Worm (Caenorhabditis elegans) whole organism, late embryonic: ENCODE measurements around the gene sru-29.

Experiments
- C08G9.2 ChIP-seq: sonication (generic microtip); optimal IDR thresholded peaks from 2 replicates; lab custom pipeline; 2016; ENCODE audit warnings: mild to moderate bottlenecking, missing genetic modification characterization, moderate library complexity, missing compliant biosample characterization
- F13H6.1 ChIP-seq: sonication (generic microtip); optimal IDR thresholded peaks from 2 replicates; lab custom pipeline; 2016; ENCODE audit warnings: missing genetic modification characterization, missing compliant biosample characterization
- K09A11.1 ChIP-seq: sonication (generic microtip); optimal IDR thresholded peaks from 2 replicates; lab custom pipeline; 2017; ENCODE audit warnings: antibody characterized with exemption, mild to moderate bottlenecking, missing genetic modification characterization, missing compliant biosample characterization; ENCODE audit not compliant: insufficient read depth
- T23F11.4 ChIP-seq: fragments of 200-800 bp; sonication (Bioruptor generic); optimal IDR thresholded peaks from 2 replicates; lab custom pipeline; 2018; ENCODE audit warnings: mild to moderate bottlenecking, missing genetic modification characterization, missing compliant biosample characterization
- ahr-1 ChIP-seq: sonication (generic microtip); optimal IDR thresholded peaks from 2 replicates; lab custom pipeline; 2016; ENCODE audit warnings: missing genetic modification characterization, missing compliant biosample characterization
- ceh-18 ChIP-seq: sonication (generic microtip); optimal IDR thresholded peaks from 2 replicates; lab custom pipeline; 2016; ENCODE audit warnings: missing genetic modification characterization, missing compliant biosample characterization
- ceh-19 ChIP-seq: fragments of 200-800 bp; sonication (Bioruptor generic); optimal IDR thresholded peaks from 2 replicates; lab custom pipeline; 2018; ENCODE audit warnings: mild to moderate bottlenecking, missing genetic modification characterization, missing compliant biosample characterization
- ceh-2 ChIP-seq: sonication (generic microtip); optimal IDR thresholded peaks from 2 replicates; lab custom pipeline; 2016; ENCODE audit warnings: missing genotype, missing genetic modification characterization, missing compliant biosample characterization
- ceh-22 ChIP-seq: sonication (generic microtip); optimal IDR thresholded peaks from 2 replicates; lab custom pipeline; 2017; ENCODE audit warnings: missing biosample characterization, missing genetic modification characterization
- ceh-24 ChIP-seq: sonication (generic microtip); optimal IDR thresholded peaks from 2 replicates; lab custom pipeline; 2016; ENCODE audit warnings: mild to moderate bottlenecking, missing genetic modification characterization, missing compliant biosample characterization
- ceh-30 ChIP-seq: fragments of 150-350 bp; optimal IDR thresholded peaks from 2 replicates; lab custom pipeline; 2014; ENCODE audit warnings: missing biosample characterization, missing genetic modification characterization
- ceh-31 ChIP-seq: sonication (generic microtip); optimal IDR thresholded peaks from 2 replicates; lab custom pipeline; 2016; ENCODE audit warnings: missing genetic modification characterization, missing compliant biosample characterization
- ceh-34 ChIP-seq: sonication (generic microtip); optimal IDR thresholded peaks from 2 replicates; lab custom pipeline; 2016; ENCODE audit warnings: mild to moderate bottlenecking, missing genetic modification characterization, missing compliant biosample characterization
- che-1 ChIP-seq: sonication (generic microtip); optimal IDR thresholded peaks from 2 replicates; lab custom pipeline; 2016; ENCODE audit warnings: mild to moderate bottlenecking, missing genetic modification characterization, missing compliant biosample characterization
- dmd-4 ChIP-seq: sonication (generic microtip); optimal IDR thresholded peaks from 2 replicates; lab custom pipeline; 2016; ENCODE audit warnings: borderline replicate concordance, missing genetic modification characterization, missing compliant biosample characterization
- elt-2 ChIP-seq: sonication (generic microtip); optimal IDR thresholded peaks from 2 replicates; lab custom pipeline; 2016; ENCODE audit warnings: missing genetic modification reagents, missing genetic modification characterization, missing compliant biosample characterization
- elt-4 ChIP-seq: sonication (generic microtip); optimal IDR thresholded peaks from 2 replicates; lab custom pipeline; 2016; ENCODE audit warnings: missing genetic modification characterization, missing compliant biosample characterization
- ets-4 ChIP-seq: sonication (generic microtip); optimal IDR thresholded peaks from 2 replicates; lab custom pipeline; 2016; ENCODE audit warnings: missing genetic modification characterization, missing compliant biosample characterization
- fax-1 ChIP-seq: sonication (generic microtip); optimal IDR thresholded peaks from 2 replicates; lab custom pipeline; 2016; ENCODE audit warnings: missing genotype, missing genetic modification characterization, missing compliant biosample characterization
- fkh-10 ChIP-seq: fragments of 150-350 bp; optimal IDR thresholded peaks from 2 replicates; lab custom pipeline; 2014; ENCODE audit warnings: missing biosample characterization, missing genetic modification reagents, missing genetic modification characterization
- fkh-6 ChIP-seq: sonication (generic microtip); optimal IDR thresholded peaks from 2 replicates; lab custom pipeline; 2016; ENCODE audit warnings: missing genetic modification characterization, missing compliant biosample characterization
- hlh-13 ChIP-seq: fragments of 200-800 bp; sonication (Bioruptor generic); optimal IDR thresholded peaks from 2 replicates; lab custom pipeline; 2018; ENCODE audit warnings: mild to moderate bottlenecking, missing genetic modification characterization, missing compliant biosample characterization
- hlh-30 ChIP-seq: sonication (generic microtip); optimal IDR thresholded peaks from 2 replicates; lab custom pipeline; 2017; ENCODE audit warnings: antibody characterized with exemption, missing genetic modification characterization, missing compliant biosample characterization; ENCODE audit not compliant: insufficient read depth
- hlh-6 ChIP-seq: sonication (generic microtip); optimal IDR thresholded peaks from 2 replicates; lab custom pipeline; 2016; ENCODE audit warnings: missing genotype, missing genetic modification characterization, missing compliant biosample characterization
- hlh-8 ChIP-seq: sonication (generic microtip); optimal IDR thresholded peaks from 2 replicates; lab custom pipeline; 2016; ENCODE audit warnings: missing genotype, missing genetic modification characterization, missing compliant biosample characterization
- lim-6 ChIP-seq: sonication (generic microtip); optimal IDR thresholded peaks from 2 replicates; lab custom pipeline; 2016; ENCODE audit warnings: missing genetic modification characterization, missing compliant biosample characterization
- lin-11 ChIP-seq: fragments of 200-800 bp; sonication (Bioruptor generic); optimal IDR thresholded peaks from 2 replicates; lab custom pipeline; 2018; ENCODE audit warnings: mild to moderate bottlenecking, missing genetic modification characterization, missing compliant biosample characterization
- nfya-1 ChIP-seq: sonication (generic microtip); optimal IDR thresholded peaks from 2 replicates; lab custom pipeline; 2017; ENCODE audit warnings: missing genetic modification characterization, mild to moderate bottlenecking, missing compliant biosample characterization, antibody characterized with exemption, moderate library complexity
- nhr-11 ChIP-seq: fragments of 150-350 bp; optimal IDR thresholded peaks from 2 replicates; lab custom pipeline; 2014; ENCODE audit warnings: missing biosample characterization, missing genetic modification characterization
- nhr-232 ChIP-seq: sonication (generic microtip); optimal IDR thresholded peaks from 2 replicates; lab custom pipeline; 2016; ENCODE audit warnings: missing genetic modification characterization, missing compliant biosample characterization
- odd-2 ChIP-seq: sonication (generic microtip); optimal IDR thresholded peaks from 2 replicates; lab custom pipeline; 2017; ENCODE audit warnings: antibody characterized with exemption, mild to moderate bottlenecking, missing genetic modification characterization, missing compliant biosample characterization
- pqm-1 ChIP-seq: sonication (generic microtip); optimal IDR thresholded peaks from 2 replicates; lab custom pipeline; 2016; ENCODE audit warnings: missing genetic modification characterization, missing compliant biosample characterization
- ref-2 ChIP-seq: sonication (generic microtip); optimal IDR thresholded peaks from 2 replicates; lab custom pipeline; 2016; ENCODE audit warnings: missing genetic modification characterization, missing compliant biosample characterization
- rnt-1 ChIP-seq: sonication (generic microtip); optimal IDR thresholded peaks from 2 replicates; lab custom pipeline; 2016; ENCODE audit warnings: missing genetic modification characterization, missing compliant biosample characterization
- sdc-2 ChIP-seq: sonication (generic microtip); optimal IDR thresholded peaks from 2 replicates; lab custom pipeline; 2016; ENCODE audit warnings: missing genotype, missing genetic modification characterization, missing compliant biosample characterization
- sox-4 ChIP-seq: sonication (generic microtip); optimal IDR thresholded peaks from 2 replicates; lab custom pipeline; 2017; ENCODE audit warnings: mild to moderate bottlenecking, missing genetic modification characterization, inconsistent platforms, missing compliant biosample characterization
- syd-9 ChIP-seq: sonication (generic microtip); optimal IDR thresholded peaks from 2 replicates; lab custom pipeline; 2016; ENCODE audit warnings: mild to moderate bottlenecking, missing genetic modification characterization, moderate library complexity, missing compliant biosample characterization
- tbx-2 ChIP-seq: sonication (generic microtip); optimal IDR thresholded peaks from 2 replicates; lab custom pipeline; 2016; ENCODE audit warnings: missing genetic modification characterization, missing compliant biosample characterization
- unc-3 ChIP-seq, 2 experiments: fragments of 200-800 bp in 1 of 2; sonication (Bioruptor generic) in 1 of 2; sonication (generic microtip) in 1 of 2; conservative IDR thresholded peaks in 1 of 2; optimal IDR thresholded peaks in 1 of 2; 2 replicates each; pipeline versions ENCODE4 v1.3.6 to Lab custom; 2016 to 2022; ENCODE audit warnings: missing compliant biosample characterization in 2 of 2, missing genetic modification characterization in 2 of 2, missing genetic modification reagents in 1 of 2
- unc-42 ChIP-seq: sonication (generic microtip); optimal IDR thresholded peaks from 2 replicates; lab custom pipeline; 2016; ENCODE audit warnings: missing genotype, missing genetic modification characterization, missing compliant biosample characterization
- unc-55 ChIP-seq: sonication (generic microtip); optimal IDR thresholded peaks from 2 replicates; lab custom pipeline; 2017; ENCODE audit warnings: missing biosample characterization, missing genetic modification reagents, missing genetic modification characterization
- unc-86 ChIP-seq: sonication (generic microtip); optimal IDR thresholded peaks from 2 replicates; lab custom pipeline; 2016; ENCODE audit warnings: missing genetic modification characterization, missing compliant biosample characterization
- zip-5 ChIP-seq: sonication (generic microtip); optimal IDR thresholded peaks from 2 replicates; lab custom pipeline; 2016; ENCODE audit warnings: missing genetic modification characterization, missing compliant biosample characterization

The sru-29 gene

DNA sequence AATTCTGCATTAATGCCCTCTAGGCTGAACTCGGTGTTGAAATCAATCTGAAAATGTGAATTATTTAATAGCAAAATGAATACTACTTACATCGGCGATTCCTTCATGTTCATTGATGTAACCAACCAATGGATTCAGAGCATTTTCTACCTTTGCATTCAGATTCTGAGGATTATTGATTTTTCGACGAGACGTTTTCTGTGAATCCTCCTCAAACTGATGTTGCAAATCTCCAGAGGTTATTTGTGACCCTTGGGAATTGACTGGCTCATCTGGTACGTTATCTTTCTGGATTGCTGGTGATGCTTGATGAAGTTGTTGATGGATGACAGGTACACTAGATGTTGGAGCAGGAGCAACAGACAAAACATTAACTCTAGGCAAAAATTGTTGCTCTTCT, 29.2 kb upstream of the sru-29 start:
- TF ChIP-seq sdc-2 (tag; lab: Kevin White, UChicago) = no peak
- no peak for TF ChIP-seq F13H6.1
- TF ChIP-seq fkh-10 (GFP tag; lab: Kevin White, UChicago) = no peak
- TF ChIP-seq ceh-22 (tag; lab: Kevin White, UChicago) = no peak
- TF ChIP-seq nhr-232 = no peak
- TF ChIP-seq ceh-31 (tag; lab: Kevin White, UChicago) = no peak
- TF ChIP-seq fkh-6 (tag; lab: Kevin White, UChicago) = no peak
- no peak for TF ChIP-seq sox-4
- no peak for TF ChIP-seq syd-9 (tag; lab: Kevin White, UChicago)
- TF ChIP-seq zip-5 = no peak
- no peak for TF ChIP-seq elt-2 (tag; lab: Kevin White, UChicago)
- no peak for TF ChIP-seq unc-55
- no peak for TF ChIP-seq C08G9.2 (tag; lab: Kevin White, UChicago)

DNA sequence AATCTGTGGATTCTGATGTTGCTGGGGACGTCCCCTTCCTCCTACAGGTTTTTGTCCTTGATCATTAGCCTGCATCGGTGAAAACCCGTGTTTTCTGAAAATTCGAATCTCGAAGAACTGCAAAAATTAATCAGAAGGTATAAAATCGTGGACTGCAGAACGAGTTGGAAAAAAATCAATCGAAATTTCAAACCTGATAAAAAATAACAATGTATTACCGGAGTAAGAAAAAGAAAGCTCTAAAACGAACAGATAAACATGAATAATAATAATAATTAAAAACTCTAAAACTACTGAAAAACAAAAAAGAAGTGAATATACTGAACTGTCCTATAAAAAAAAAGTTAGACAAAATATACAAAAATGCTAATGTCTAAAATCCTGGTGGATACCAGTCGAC, 28.3 kb upstream of the sru-29 start, which contains the start of gene F46B6.5:
TSS of gene F46B6.5 (minus strand) at position 101 of the 400 bp plus-strand sequence.
- TF ChIP-seq hlh-13 (GFP tag; lab: Kevin White, UChicago) (no peak), dmd-4 (tag; lab: Kevin White, UChicago) (no peak)
- TF ChIP-seq, all 69 proteins: peak for 0

DNA sequence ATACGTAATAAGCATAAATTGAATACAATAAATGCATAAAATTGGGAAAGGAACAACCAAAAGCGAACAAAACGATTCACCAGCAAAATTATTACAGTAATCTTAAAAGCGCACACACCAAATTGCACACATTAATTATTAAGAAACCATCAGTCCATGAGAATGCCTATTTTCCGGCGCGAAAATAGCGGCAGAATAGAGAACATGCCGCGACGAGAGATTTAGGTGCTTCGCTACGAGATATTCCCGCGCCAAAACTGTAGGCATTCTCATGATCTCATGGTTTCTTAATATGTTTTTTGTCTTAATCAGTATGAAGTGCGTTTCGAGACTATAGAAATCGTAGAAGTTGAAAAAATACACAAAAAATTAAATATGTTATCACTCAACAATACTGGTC, 27.0 kb upstream of the sru-29 start:
- no peak for TF ChIP-seq elt-4
- TF ChIP-seq sdc-2 (tag; lab: Kevin White, UChicago) = no peak
- TF ChIP-seq ceh-24 (tag; lab: Kevin White, UChicago) = no peak

DNA sequence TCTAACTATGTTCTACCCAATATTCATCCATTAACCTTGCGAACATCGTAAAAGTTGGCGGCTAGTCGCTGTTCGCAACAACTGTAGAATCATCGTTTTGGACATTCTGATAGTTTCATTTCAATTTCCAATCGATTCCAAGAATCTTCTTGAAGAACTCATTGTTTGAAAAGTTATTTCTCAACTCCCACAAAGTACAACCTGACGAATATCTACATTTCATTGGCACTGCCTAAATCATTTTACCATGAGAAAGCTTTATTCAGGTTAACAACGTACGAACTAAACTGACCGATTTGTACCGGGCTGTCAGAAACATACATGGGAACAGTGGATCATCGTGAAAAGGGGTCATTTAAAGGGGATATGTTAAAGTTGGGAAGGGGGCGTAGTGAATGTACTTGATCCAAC, 24.5 kb upstream of the sru-29 start, which contains the start of gene F46B6.6:
TSS of gene F46B6.6 (minus strand) at position 148 of the 411 bp plus-strand sequence.
- TF ChIP-seq pqm-1 = no peak
- no peak for TF ChIP-seq unc-42 (tag; lab: Kevin White, UChicago)
- no peak for TF ChIP-seq odd-2
- TF ChIP-seq unc-86 (tag; lab: Kevin White, UChicago) = no peak
- TF ChIP-seq sdc-2 (tag; lab: Kevin White, UChicago) = no peak
- no peak for TF ChIP-seq ref-2
- no peak for TF ChIP-seq unc-3 (GFP tag; conservative IDR thresholded peaks at IDR 0.05; lab: Robert Waterston, UW)
- no peak for TF ChIP-seq unc-3 (tag; optimal IDR thresholded peaks at IDR 0.05; lab: Kevin White, UChicago)
- no peak for TF ChIP-seq hlh-8 (tag; lab: Kevin White, UChicago)
- no peak for TF ChIP-seq elt-2 (tag; lab: Kevin White, UChicago)
- TF ChIP-seq lin-11 (tag; lab: Kevin White, UChicago) = no peak
- TF ChIP-seq hlh-30 = no peak
- no peak for TF ChIP-seq hlh-6
- no peak for TF ChIP-seq ceh-19 (GFP tag; lab: Kevin White, UChicago)
- no peak for TF ChIP-seq tbx-2
- no peak for TF ChIP-seq nhr-11
- TF ChIP-seq fkh-6 (tag; lab: Kevin White, UChicago) = no peak
- no peak for TF ChIP-seq F13H6.1

DNA sequence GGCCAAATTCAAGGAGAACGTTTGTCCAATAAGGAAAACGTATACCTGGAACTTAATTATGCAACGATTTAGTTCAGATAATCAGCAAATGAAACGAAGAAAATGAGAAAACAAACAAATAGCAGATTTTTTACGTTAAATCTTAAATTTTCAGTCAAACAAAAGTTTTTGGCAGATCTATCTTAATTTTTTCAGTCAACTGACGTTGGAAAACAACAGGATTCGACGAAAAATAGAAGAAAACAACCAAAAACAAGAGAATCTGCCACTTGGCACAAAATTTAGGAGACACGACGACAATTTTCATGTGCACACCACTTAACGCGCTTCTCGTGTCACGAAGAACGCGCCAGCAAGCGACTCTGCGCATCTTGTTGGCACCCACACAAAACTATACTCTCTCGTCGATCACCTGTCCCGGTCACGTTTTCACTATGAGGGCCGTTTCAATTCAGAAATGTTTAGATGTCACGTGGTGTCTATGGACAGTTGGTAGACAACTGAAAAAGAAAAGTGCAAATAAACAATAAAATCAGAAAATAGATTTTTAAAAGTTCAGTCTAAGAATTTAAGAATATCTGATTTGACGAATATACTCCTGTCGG, 21.5 kb upstream of the sru-29 start, which contains the start of gene ztf-7:
TSS of gene ztf-7 (minus strand) at position 51 of the 605 bp plus-strand sequence.
- TF ChIP-seq K09A11.1 (tag; lab: Kevin White, UChicago) (no peak), rnt-1 (peak; percentile 65), ceh-30 (tag; lab: Kevin White, UChicago) (peak; percentile 42), ceh-34 (tag; lab: Kevin White, UChicago) (peak; percentile 4), nhr-232 (no peak), ceh-2 (no peak), lim-6 (tag; lab: Kevin White, UChicago) (no peak), fax-1 (tag; lab: Kevin White, UChicago) (no peak), tbx-2 (peak; percentile 68), ceh-31 (tag; lab: Kevin White, UChicago) (peak; percentile 80), ahr-1 (tag; lab: Kevin White, UChicago) (no peak), hlh-30 (peak; percentile 99), sox-4 (no peak), dmd-4 (tag; lab: Kevin White, UChicago) (no peak), nfya-1 (peak; percentile 80), F13H6.1 (no peak), T23F11.4 (GFP tag; lab: Kevin White, UChicago) (no peak), unc-55 (peak; percentile 74), unc-3 (GFP tag; conservative IDR thresholded peaks at IDR 0.05; lab: Robert Waterston, UW) (no peak), unc-3 (tag; optimal IDR thresholded peaks at IDR 0.05; lab: Kevin White, UChicago) (no peak), ets-4 (tag; lab: Kevin White, UChicago) (peak; percentile 35), ceh-18 (tag; lab: Kevin White, UChicago) (peak; percentile 89), che-1 (no peak)
